Worm (Caenorhabditis elegans) whole organism, L1 larva: Measurements from ENCODE around the gene cah-5.

Experiments used
- alr-1 ChIP-seq: fragments of 200-800 bp; sonication (Bioruptor generic); optimal IDR thresholded peaks from 2 replicates; lab custom pipeline; 2018; ENCODE audit warnings: borderline replicate concordance, mild to moderate bottlenecking, missing genetic modification characterization, missing compliant biosample characterization
- egl-27 ChIP-seq, 2 experiments: fragments of 150-350 bp in 1 of 2; sonication (generic microtip); optimal IDR thresholded peaks; 3 replicates each; lab custom pipeline; 2017 to 2018; ENCODE audit warnings: missing biosample characterization in 2 of 2, missing genetic modification characterization in 2 of 2, missing genetic modification reagents in 2 of 2
- hlh-4 ChIP-seq: sonication (generic microtip); optimal IDR thresholded peaks from 2 replicates; lab custom pipeline; 2016; ENCODE audit warnings: mild to moderate bottlenecking, missing genetic modification characterization, missing compliant biosample characterization
- mdl-1 ChIP-seq, 2 experiments: fragments of 150-350 bp; optimal IDR thresholded peaks; 2 replicates each; lab custom pipeline; 2014 to 2017; ENCODE audit warnings: missing biosample characterization in 2 of 2, missing genetic modification characterization in 2 of 2, inconsistent platforms in 1 of 2
- skn-1 ChIP-seq: fragments of 150-350 bp; optimal IDR thresholded peaks from 2 replicates; lab custom pipeline; 2014; ENCODE audit warnings: missing biosample characterization, missing genetic modification characterization

DNA sequence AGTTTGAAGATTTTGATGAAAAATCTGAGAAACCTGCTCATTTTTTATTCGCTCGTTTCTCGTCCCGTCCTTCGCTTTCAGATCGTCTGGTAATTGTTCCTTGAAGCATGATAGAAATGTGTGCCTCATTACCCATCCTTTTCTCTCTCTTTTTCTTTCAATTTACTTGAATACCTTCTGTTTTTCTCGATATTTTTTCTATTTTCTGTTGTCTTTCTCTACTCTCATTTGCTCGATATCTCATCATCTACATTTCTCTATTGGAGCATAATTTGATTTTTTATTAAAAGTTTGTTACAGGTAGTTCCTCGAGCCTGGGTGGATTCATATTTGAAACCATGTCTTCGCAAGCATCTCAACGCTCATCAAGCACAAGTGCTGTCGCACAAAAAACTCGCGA is 30.5 kb downstream of the cah-5 start, which contains the start of gene ubc-17:
- TF ChIP-seq egl-27 (tag; optimal IDR thresholded peaks at IDR 0.05; lab: Kevin White, UChicago) (no peak), skn-1 (tag; lab: Kevin White, UChicago) (no peak), mdl-1 (tag; optimal IDR thresholded peaks at IDR 0.05; lab: Kevin White, UChicago) (no peak), hlh-4 (tag; lab: Kevin White, UChicago) (no peak), alr-1 (tag; lab: Kevin White, UChicago) (no peak)
